Worm (Caenorhabditis elegans) whole organism, L2 larva: ENCODE results near the gene str-193.

Experiments
- alr-1 ChIP-seq: fragments of 150-350 bp; optimal IDR thresholded peaks from 2 replicates; lab custom pipeline; 2014; ENCODE audit warnings: missing biosample characterization, missing genetic modification characterization
- elt-3 ChIP-seq: sonication (generic microtip); optimal IDR thresholded peaks from 2 replicates; lab custom pipeline; 2017; ENCODE audit warnings: missing biosample characterization, missing genetic modification characterization
- lsy-2 ChIP-seq, 2 experiments: fragments of 150-350 bp in 1 of 2; sonication (generic microtip) in 1 of 2; optimal IDR thresholded peaks; 2 replicates each; lab custom pipeline; 2014 to 2017; ENCODE audit warnings: missing biosample characterization in 2 of 2, missing genetic modification characterization in 2 of 2
- skn-1 ChIP-seq: sonication (generic microtip); optimal IDR thresholded peaks from 2 replicates; lab custom pipeline; 2017; ENCODE audit warnings: missing biosample characterization, missing genetic modification characterization

DNA sequence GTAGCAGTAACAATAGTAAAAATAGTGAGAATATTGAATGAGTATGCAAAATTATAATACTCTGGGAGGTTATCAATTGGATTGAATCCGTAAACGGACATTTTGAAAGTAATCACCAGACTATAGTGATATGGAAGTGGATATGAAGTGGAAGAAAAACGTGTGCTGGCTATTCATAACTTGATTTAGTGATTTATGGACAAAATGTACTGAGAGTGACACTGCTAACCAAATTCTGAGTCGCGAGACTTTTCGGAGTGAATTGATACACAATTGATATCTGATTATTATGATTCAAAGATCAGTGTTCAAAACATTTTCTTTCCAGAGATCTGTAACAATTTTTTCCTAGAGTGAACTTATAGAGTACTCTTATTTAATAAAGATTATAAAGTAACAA, 14.3 kb upstream of the str-193 start, which contains the start of gene sru-38:
- TF ChIP-seq elt-3 (no peak), lsy-2 (tag; optimal IDR thresholded peaks at IDR 0.05; lab: Kevin White, UChicago) (no peak), skn-1 (tag; lab: Kevin White, UChicago) (no peak), alr-1 (tag; lab: Kevin White, UChicago) (no peak)
